Fruit fly (Drosophila melanogaster): ENCODE results near the gene CG42821.

Gene CG42821

DNA sequence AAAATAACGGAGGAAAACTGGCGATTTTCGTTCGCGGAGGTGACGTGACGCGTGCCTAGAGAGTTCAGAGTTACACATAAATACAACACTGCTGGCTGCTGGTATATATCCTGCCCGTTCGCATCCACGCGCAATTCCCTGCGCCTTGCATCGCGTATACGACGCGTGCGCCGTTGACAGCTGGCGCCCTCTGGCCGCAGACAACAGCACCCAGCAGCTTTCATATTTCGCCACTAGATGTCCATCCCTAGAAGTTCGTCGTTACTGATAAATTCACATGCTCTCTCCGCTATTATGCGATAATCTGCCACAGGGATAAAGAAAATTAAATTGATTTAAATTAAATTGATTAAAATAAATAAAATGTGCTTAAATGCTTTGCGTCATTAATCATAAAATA, 10.4 kb upstream of the CG42821 start, which contains the start of gene Sur-8 (continued):
- peak; percentile 39; the same call in 1 of the 2 replicates for TF ChIP-seq stc (GFP tag; IDR thresholded peaks at IDR 0.05)
- TF ChIP-seq Nf-YB (GFP tag; optimal IDR thresholded peaks at IDR 0.05): no peak
- TF ChIP-seq CG4707 (GFP tag; optimal IDR thresholded peaks at IDR 0.05): no peak
- TF ChIP-seq CG4820 (GFP tag; optimal IDR thresholded peaks at IDR 0.05): peak; percentile 52
- no peak for TF ChIP-seq Sry-β (GFP tag; optimal IDR thresholded peaks at IDR 0.05)
- TF ChIP-seq knrl (GFP tag; IDR thresholded peaks at IDR 0.05; ENCODE audit: partially characterized antibody): peak; percentile 42; the same call in 2 of the 3 replicates
- TF ChIP-seq CG8388 (GFP tag; optimal IDR thresholded peaks at IDR 0.05): peak; percentile 7
- peak; percentile 32; the same call in 1 of the 2 replicates for TF ChIP-seq CG17612 (GFP tag; IDR thresholded peaks at IDR 0.05)
- no peak for TF ChIP-seq salm (tag; optimal IDR thresholded peaks at IDR 0.05)
- TF ChIP-seq CG1529 (GFP tag; optimal IDR thresholded peaks at IDR 0.05): no peak
- no peak for TF ChIP-seq dati (GFP tag; IDR thresholded peaks at IDR 0.05)
- TF ChIP-seq CG1832 (GFP tag; optimal IDR thresholded peaks at IDR 0.05): no peak
- TF ChIP-seq sens (GFP tag): peak; percentile 91
- TF ChIP-seq wor (GFP tag; IDR thresholded peaks at IDR 0.05): peak; percentile 29
- no peak for TF ChIP-seq nerfin-1 (tag; optimal IDR thresholded peaks at IDR 0.05)
- TF ChIP-seq Atf3 (GFP tag; optimal IDR thresholded peaks at IDR 0.05): peak; percentile 26
- no peak; the same call in 1 of the 2 replicates for TF ChIP-seq Ravus (GFP tag; IDR thresholded peaks at IDR 0.05)
- no peak for TF ChIP-seq CG12391 (tag; optimal IDR thresholded peaks at IDR 0.05)
- peak; percentile 52 for TF ChIP-seq NC2β (GFP tag; optimal IDR thresholded peaks at IDR 0.05)
- 0 out of 2 replicates have a peak, but pooled peaks have one; percentile 45 for TF ChIP-seq Oaz (GFP tag; IDR thresholded peaks at IDR 0.05)
- TF ChIP-seq NK7.1 (GFP tag; optimal IDR thresholded peaks at IDR 0.05): peak; percentile 30
- TF ChIP-seq GATAe (GFP tag; conservative IDR thresholded peaks at IDR 0.05): 0 out of 2 replicates have a peak, but pooled peaks have one; percentile 27
- no peak for TF ChIP-seq CG2202 (tag; optimal IDR thresholded peaks at IDR 0.05)
- no peak for TF ChIP-seq pfk (GFP tag; optimal IDR thresholded peaks at IDR 0.05)
- TF ChIP-seq ash1 (GFP tag; optimal IDR thresholded peaks at IDR 0.05): no peak
- TF ChIP-seq hbn (GFP tag; IDR thresholded peaks at IDR 0.05; ENCODE audit: partially characterized antibody): no peak
- no peak for TF ChIP-seq Asciz (GFP tag; optimal IDR thresholded peaks at IDR 0.05)
- peak; percentile 64 for TF ChIP-seq ind (GFP tag; optimal IDR thresholded peaks at IDR 0.05)
- peak; percentile 47 for TF ChIP-seq CG18599 (GFP tag; optimal IDR thresholded peaks at IDR 0.05)
- TF ChIP-seq usp (GFP tag; optimal IDR thresholded peaks at IDR 0.05): no peak
- TF ChIP-seq CG1603 (tag; optimal IDR thresholded peaks at IDR 0.05): peak; percentile 73
- no peak for TF ChIP-seq Stat92E (GFP tag; optimal IDR thresholded peaks at IDR 0.05)
- TF ChIP-seq pita (GFP tag; optimal IDR thresholded peaks at IDR 0.05): no peak
- TF ChIP-seq pzg (GFP tag; optimal IDR thresholded peaks at IDR 0.05): peak; percentile 35
- peak; percentile 23 for TF ChIP-seq CG13894 (tag; optimal IDR thresholded peaks at IDR 0.05)
- peak; percentile 60 for TF ChIP-seq bcd (GFP tag; optimal IDR thresholded peaks at IDR 0.05)
- peak; percentile 32; the same call in 1 of the 2 replicates for TF ChIP-seq esg (GFP tag; conservative IDR thresholded peaks at IDR 0.05)
- 0 out of 2 replicates have a peak, but pooled peaks have one; percentile 24 for TF ChIP-seq cas (GFP tag; IDR thresholded peaks at IDR 0.05)
- no peak for TF ChIP-seq cad (GFP tag; optimal IDR thresholded peaks at IDR 0.05)
- peak; percentile 21; the same call in 1 of the 2 replicates for TF ChIP-seq Scr (GFP tag; IDR thresholded peaks at IDR 0.05; ENCODE audit: partially characterized antibody)
- no peak for TF ChIP-seq zf30C (GFP tag; optimal IDR thresholded peaks at IDR 0.05)
- peak; percentile 36 for TF ChIP-seq CG4854 (GFP tag; optimal IDR thresholded peaks at IDR 0.05)
- TF ChIP-seq row (GFP tag; IDR thresholded peaks at IDR 0.05): 0 out of 3 replicates have a peak, but pooled peaks have one; percentile 22
- TF ChIP-seq D (optimal IDR thresholded peaks at IDR 0.05): no peak
- TF ChIP-seq D (GFP tag; optimal IDR thresholded peaks at IDR 0.05): peak; percentile 45
- TF ChIP-seq dan (GFP tag; IDR thresholded peaks at IDR 0.05): no peak
- TF ChIP-seq CG18619 (GFP tag; optimal IDR thresholded peaks at IDR 0.05): peak; percentile 55
- no peak for TF ChIP-seq lola (GFP tag; optimal IDR thresholded peaks at IDR 0.05)
- TF ChIP-seq chinmo (GFP tag; IDR thresholded peaks at IDR 0.05; ENCODE audit: partially characterized antibody): 0 out of 4 replicates have a peak, but pooled peaks have one; percentile 26
- peak; percentile 83 for TF ChIP-seq Mrtf (GFP tag; IDR thresholded peaks at IDR 0.05)

All from whole organism, embryonic.